Worm (Caenorhabditis elegans) whole organism, mixed stage, embryonic: Measurements from ENCODE around the gene ced-2.

ENCODE experiments used
- lsy-2 ChIP-seq: fragments of 150-350 bp; optimal IDR thresholded peaks from 2 replicates; lab custom pipeline; 2014; ENCODE audit warnings: missing biosample characterization, missing genetic modification characterization
- snpc-4 ChIP-seq: fragments of 150-350 bp; optimal IDR thresholded peaks from 2 replicates; lab custom pipeline; 2014; ENCODE audit warnings: missing biosample characterization, missing genetic modification characterization
- sptf-1 ChIP-seq: sonication (generic microtip); optimal IDR thresholded peaks from 2 replicates; lab custom pipeline; 2017; ENCODE audit warnings: mild to moderate bottlenecking, missing genetic modification characterization, moderate library complexity, missing compliant biosample characterization

DNA sequence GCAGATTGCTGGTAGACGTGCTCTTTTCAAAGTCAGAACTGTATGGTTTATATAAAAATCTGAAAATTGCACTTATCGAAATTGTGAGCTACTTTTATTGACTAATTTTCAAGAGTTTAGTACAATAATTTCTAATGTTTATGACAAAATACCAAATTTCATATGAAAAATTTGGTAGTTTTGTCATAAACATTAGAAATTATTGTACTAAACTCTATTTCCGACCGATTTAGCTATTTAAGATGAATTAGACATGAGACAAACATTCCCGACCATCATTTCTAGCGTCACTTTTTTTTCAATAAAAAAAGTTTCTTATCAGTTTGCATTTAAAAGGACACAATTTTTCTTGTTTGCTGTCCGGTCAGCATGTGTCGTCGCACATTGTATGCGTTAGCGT, 46.5 kb upstream of the ced-2 start, which contains the start of gene tag-244:
- TF ChIP-seq snpc-4 (no peak), sptf-1 (tag; lab: Kevin White, UChicago) (no peak), lsy-2 (tag; lab: Kevin White, UChicago) (no peak)
